Worm (Caenorhabditis elegans) whole organism, late embryonic: Measurements from ENCODE around the gene spp-9.

ENCODE experiments used
- C38D4.7 ChIP-seq: fragments of 200-800 bp; sonication (Bioruptor generic); optimal IDR thresholded peaks from 2 replicates; lab custom pipeline; 2018; ENCODE audit warnings: mild to moderate bottlenecking, missing genetic modification characterization, moderate library complexity, missing compliant biosample characterization
- K02D7.2 ChIP-seq: sonication (generic microtip); optimal IDR thresholded peaks from 2 replicates; lab custom pipeline; 2017; ENCODE audit warnings: mild to moderate bottlenecking, missing genetic modification characterization, missing compliant biosample characterization
- Y22D7AL.16 ChIP-seq: sonication (generic microtip); optimal IDR thresholded peaks from 2 replicates; lab custom pipeline; 2016; ENCODE audit warnings: missing genetic modification characterization, missing compliant biosample characterization
- ahr-1 ChIP-seq: sonication (generic microtip); optimal IDR thresholded peaks from 2 replicates; lab custom pipeline; 2016; ENCODE audit warnings: missing genetic modification characterization, missing compliant biosample characterization
- ceh-14 ChIP-seq: sonication (generic microtip); optimal IDR thresholded peaks from 2 replicates; lab custom pipeline; 2016; ENCODE audit warnings: missing genotype, missing genetic modification characterization, missing compliant biosample characterization
- ceh-18 ChIP-seq: sonication (generic microtip); optimal IDR thresholded peaks from 2 replicates; lab custom pipeline; 2016; ENCODE audit warnings: missing genetic modification characterization, missing compliant biosample characterization
- ceh-19 ChIP-seq: fragments of 200-800 bp; sonication (Bioruptor generic); optimal IDR thresholded peaks from 2 replicates; lab custom pipeline; 2018; ENCODE audit warnings: mild to moderate bottlenecking, missing genetic modification characterization, missing compliant biosample characterization
- ceh-22 ChIP-seq: sonication (generic microtip); optimal IDR thresholded peaks from 2 replicates; lab custom pipeline; 2017; ENCODE audit warnings: missing biosample characterization, missing genetic modification characterization
- ceh-24 ChIP-seq: sonication (generic microtip); optimal IDR thresholded peaks from 2 replicates; lab custom pipeline; 2016; ENCODE audit warnings: mild to moderate bottlenecking, missing genetic modification characterization, missing compliant biosample characterization
- ceh-30 ChIP-seq: fragments of 150-350 bp; optimal IDR thresholded peaks from 2 replicates; lab custom pipeline; 2014; ENCODE audit warnings: missing biosample characterization, missing genetic modification characterization
- ceh-31 ChIP-seq: sonication (generic microtip); optimal IDR thresholded peaks from 2 replicates; lab custom pipeline; 2016; ENCODE audit warnings: missing genetic modification characterization, missing compliant biosample characterization
- ceh-34 ChIP-seq: sonication (generic microtip); optimal IDR thresholded peaks from 2 replicates; lab custom pipeline; 2016; ENCODE audit warnings: mild to moderate bottlenecking, missing genetic modification characterization, missing compliant biosample characterization
- ceh-45 ChIP-seq: fragments of 200-800 bp; sonication (Bioruptor generic); IDR thresholded peaks from 2 replicates; pipeline ENCODE4 v1.3.6; 2022; ENCODE audit warnings: missing genetic modification reagents, missing genetic modification characterization, missing compliant biosample characterization
- ceh-48 ChIP-seq: sonication (generic microtip); optimal IDR thresholded peaks from 2 replicates; lab custom pipeline; 2016; ENCODE audit warnings: missing genetic modification characterization, inconsistent platforms, missing compliant biosample characterization
- dve-1 ChIP-seq: sonication (generic microtip); optimal IDR thresholded peaks from 2 replicates; lab custom pipeline; 2017; ENCODE audit warnings: antibody characterized with exemption, mild to moderate bottlenecking, missing genetic modification characterization, missing compliant biosample characterization
- ets-4 ChIP-seq: sonication (generic microtip); optimal IDR thresholded peaks from 2 replicates; lab custom pipeline; 2016; ENCODE audit warnings: missing genetic modification characterization, missing compliant biosample characterization
- eyg-1 ChIP-seq: sonication (generic microtip); optimal IDR thresholded peaks from 2 replicates; lab custom pipeline; 2016; ENCODE audit warnings: missing genotype, missing genetic modification characterization, missing compliant biosample characterization
- fax-1 ChIP-seq: sonication (generic microtip); optimal IDR thresholded peaks from 2 replicates; lab custom pipeline; 2016; ENCODE audit warnings: missing genotype, missing genetic modification characterization, missing compliant biosample characterization
- fkh-10 ChIP-seq: fragments of 150-350 bp; optimal IDR thresholded peaks from 2 replicates; lab custom pipeline; 2014; ENCODE audit warnings: missing biosample characterization, missing genetic modification reagents, missing genetic modification characterization
- fkh-6 ChIP-seq: sonication (generic microtip); optimal IDR thresholded peaks from 2 replicates; lab custom pipeline; 2016; ENCODE audit warnings: missing genetic modification characterization, missing compliant biosample characterization
- gmeb-2 ChIP-seq: sonication (generic microtip); optimal IDR thresholded peaks from 2 replicates; lab custom pipeline; 2016; ENCODE audit warnings: missing genetic modification characterization, inconsistent platforms, missing compliant biosample characterization
- hlh-13 ChIP-seq: fragments of 200-800 bp; sonication (Bioruptor generic); optimal IDR thresholded peaks from 2 replicates; lab custom pipeline; 2018; ENCODE audit warnings: mild to moderate bottlenecking, missing genetic modification characterization, missing compliant biosample characterization
- hlh-6 ChIP-seq: sonication (generic microtip); optimal IDR thresholded peaks from 2 replicates; lab custom pipeline; 2016; ENCODE audit warnings: missing genotype, missing genetic modification characterization, missing compliant biosample characterization
- lin-11 ChIP-seq: fragments of 200-800 bp; sonication (Bioruptor generic); optimal IDR thresholded peaks from 2 replicates; lab custom pipeline; 2018; ENCODE audit warnings: mild to moderate bottlenecking, missing genetic modification characterization, missing compliant biosample characterization
- madf-2 ChIP-seq: sonication (generic microtip); optimal IDR thresholded peaks from 2 replicates; lab custom pipeline; 2017; ENCODE audit warnings: missing genetic modification characterization, missing compliant biosample characterization
- mec-3 ChIP-seq: sonication (generic microtip); optimal IDR thresholded peaks from 2 replicates; lab custom pipeline; 2016; ENCODE audit warnings: borderline replicate concordance, missing genetic modification characterization, missing compliant biosample characterization
- nfya-1 ChIP-seq: sonication (generic microtip); optimal IDR thresholded peaks from 2 replicates; lab custom pipeline; 2017; ENCODE audit warnings: missing genetic modification characterization, mild to moderate bottlenecking, missing compliant biosample characterization, antibody characterized with exemption, moderate library complexity
- npax-4 ChIP-seq: sonication (generic microtip); optimal IDR thresholded peaks from 2 replicates; lab custom pipeline; 2016; ENCODE audit warnings: missing genetic modification characterization, missing compliant biosample characterization
- odd-2 ChIP-seq: sonication (generic microtip); optimal IDR thresholded peaks from 2 replicates; lab custom pipeline; 2017; ENCODE audit warnings: antibody characterized with exemption, mild to moderate bottlenecking, missing genetic modification characterization, missing compliant biosample characterization
- pag-3 ChIP-seq: sonication (generic microtip); optimal IDR thresholded peaks from 2 replicates; lab custom pipeline; 2016; ENCODE audit warnings: missing compliant biosample characterization, missing genetic modification characterization, borderline replicate concordance
- pha-2 ChIP-seq: sonication (generic microtip); optimal IDR thresholded peaks from 2 replicates; lab custom pipeline; 2017; ENCODE audit warnings: mild to moderate bottlenecking, missing genetic modification characterization, missing compliant biosample characterization
- pha-4 ChIP-seq: fragments of 150-350 bp; optimal IDR thresholded peaks from 2 replicates; lab custom pipeline; 2018; ENCODE audit warnings: missing biosample characterization, missing genetic modification reagents, missing genetic modification characterization
- pros-1 ChIP-seq: fragments of 150-350 bp; optimal IDR thresholded peaks from 2 replicates; lab custom pipeline; 2014; ENCODE audit warnings: missing biosample characterization, missing genetic modification reagents, missing genetic modification characterization
- ref-2 ChIP-seq: sonication (generic microtip); optimal IDR thresholded peaks from 2 replicates; lab custom pipeline; 2016; ENCODE audit warnings: missing genetic modification characterization, missing compliant biosample characterization
- syd-9 ChIP-seq: sonication (generic microtip); optimal IDR thresholded peaks from 2 replicates; lab custom pipeline; 2016; ENCODE audit warnings: mild to moderate bottlenecking, missing genetic modification characterization, moderate library complexity, missing compliant biosample characterization
- tbx-2 ChIP-seq: sonication (generic microtip); optimal IDR thresholded peaks from 2 replicates; lab custom pipeline; 2016; ENCODE audit warnings: missing genetic modification characterization, missing compliant biosample characterization
- tbx-7 ChIP-seq: sonication (generic microtip); optimal IDR thresholded peaks from 2 replicates; lab custom pipeline; 2016; ENCODE audit warnings: missing genotype, missing genetic modification characterization, missing compliant biosample characterization
- ttx-3 ChIP-seq: sonication (generic microtip); optimal IDR thresholded peaks from 2 replicates; lab custom pipeline; 2016; ENCODE audit warnings: missing genetic modification reagents, missing genetic modification characterization, missing compliant biosample characterization
- unc-42 ChIP-seq: sonication (generic microtip); optimal IDR thresholded peaks from 2 replicates; lab custom pipeline; 2016; ENCODE audit warnings: missing genotype, missing genetic modification characterization, missing compliant biosample characterization
- unc-55 ChIP-seq: sonication (generic microtip); optimal IDR thresholded peaks from 2 replicates; lab custom pipeline; 2017; ENCODE audit warnings: missing biosample characterization, missing genetic modification reagents, missing genetic modification characterization
- unc-86 ChIP-seq: sonication (generic microtip); optimal IDR thresholded peaks from 2 replicates; lab custom pipeline; 2016; ENCODE audit warnings: missing genetic modification characterization, missing compliant biosample characterization

The spp-9 gene

DNA sequence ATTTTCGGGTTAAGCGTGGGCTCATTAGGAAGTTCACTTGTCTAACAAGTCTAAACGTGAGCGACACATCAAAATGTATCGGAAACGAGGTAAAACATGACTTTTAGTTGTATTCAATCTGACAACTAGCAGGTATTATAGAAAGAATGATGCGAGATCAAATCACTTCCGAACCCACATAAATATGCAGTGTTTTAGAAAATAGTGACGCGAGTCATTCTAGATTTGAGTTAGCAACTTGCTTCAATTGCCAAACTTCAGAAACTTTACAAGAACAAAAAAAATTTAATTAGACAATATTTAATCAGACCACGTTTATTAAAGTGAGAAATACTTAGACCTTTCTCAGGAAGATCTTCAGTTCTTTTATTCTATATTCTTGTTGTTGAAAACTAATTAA lies 30.9 kb upstream of the spp-9 start:
- TF ChIP-seq odd-2 (tag; lab: Kevin White, UChicago), result no peak
- TF ChIP-seq ahr-1 (tag; lab: Kevin White, UChicago), result no peak
- TF ChIP-seq madf-2 (tag; lab: Kevin White, UChicago), result no peak
- TF ChIP-seq syd-9 (tag; lab: Kevin White, UChicago), result no peak
- no peak for TF ChIP-seq ceh-22
- TF ChIP-seq ceh-30 (tag; lab: Kevin White, UChicago), result no peak
- no peak for TF ChIP-seq lin-11 (tag; lab: Kevin White, UChicago)
- no peak for TF ChIP-seq ceh-45 (GFP tag; lab: Robert Waterston, UW)
- no peak for TF ChIP-seq fax-1 (tag; lab: Kevin White, UChicago)
- no peak for TF ChIP-seq tbx-7 (tag; lab: Kevin White, UChicago)
- TF ChIP-seq C38D4.7 (GFP tag; lab: Kevin White, UChicago), result no peak
- no peak for TF ChIP-seq tbx-2
- TF ChIP-seq Y22D7AL.16, result no peak
- TF ChIP-seq ref-2, result no peak
- TF ChIP-seq unc-55, result no peak
- TF ChIP-seq pha-2 (tag; lab: Kevin White, UChicago), result no peak
- no peak for TF ChIP-seq fkh-6

DNA sequence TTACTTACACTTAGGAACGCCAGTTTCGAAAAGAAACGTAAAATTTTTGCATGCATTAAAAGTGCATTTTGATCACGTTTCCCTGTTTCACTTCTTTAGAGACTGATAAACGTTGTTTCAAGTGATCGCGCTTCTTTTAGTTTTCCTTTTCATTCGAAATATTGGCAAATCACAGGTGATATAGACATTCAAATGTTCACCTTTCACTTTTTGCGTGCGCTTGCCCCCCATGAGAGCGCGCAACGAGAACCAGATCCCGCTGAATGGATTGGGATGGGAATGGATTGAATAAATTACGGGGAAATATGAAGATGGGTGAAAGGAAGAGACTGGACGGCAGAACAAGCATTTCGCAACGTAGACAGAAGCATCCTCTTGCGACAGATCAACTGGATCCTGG lies 26.0 kb upstream of the spp-9 start:
- no peak for TF ChIP-seq fkh-10 (GFP tag; lab: Kevin White, UChicago)
- no peak for TF ChIP-seq ttx-3 (tag; lab: Kevin White, UChicago)
- no peak for TF ChIP-seq ceh-19 (GFP tag; lab: Kevin White, UChicago)
- no peak for TF ChIP-seq fkh-6
- no peak for TF ChIP-seq ceh-34
- no peak for TF ChIP-seq ceh-18 (tag; lab: Kevin White, UChicago)
- TF ChIP-seq mec-3 (tag; lab: Kevin White, UChicago), result no peak
- TF ChIP-seq unc-42 (tag; lab: Kevin White, UChicago), result no peak
- no peak for TF ChIP-seq ceh-22
- TF ChIP-seq ets-4 (tag; lab: Kevin White, UChicago), result no peak
- TF ChIP-seq tbx-7 (tag; lab: Kevin White, UChicago), result no peak
- no peak for TF ChIP-seq gmeb-2 (tag; lab: Kevin White, UChicago)
- TF ChIP-seq unc-86 (tag; lab: Kevin White, UChicago), result no peak
- TF ChIP-seq eyg-1 (tag; lab: Kevin White, UChicago), result no peak
- no peak for TF ChIP-seq ceh-24 (tag; lab: Kevin White, UChicago)
- TF ChIP-seq C38D4.7 (GFP tag; lab: Kevin White, UChicago), result no peak

DNA sequence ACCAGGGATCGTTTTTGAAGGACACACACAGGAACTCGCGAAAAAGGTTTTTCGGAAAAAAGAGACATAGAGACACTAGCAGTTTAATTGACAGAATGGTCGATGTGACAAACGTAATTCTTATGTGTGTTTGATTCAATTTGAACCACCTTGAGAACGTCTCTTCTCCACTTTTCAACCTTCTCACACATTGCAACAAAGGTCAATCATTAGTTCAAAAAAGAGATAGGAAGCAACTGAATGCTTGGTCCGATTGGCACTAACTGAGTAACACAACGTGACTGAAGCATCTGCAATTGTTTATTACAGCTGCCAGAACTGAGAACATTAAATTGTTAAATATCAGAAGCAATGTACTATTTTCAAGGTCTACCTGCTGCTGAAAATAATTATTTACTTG lies 25.5 kb upstream of the spp-9 start:
- TF ChIP-seq ceh-14 (no peak), ceh-18 (tag; lab: Kevin White, UChicago) (no peak), pag-3 (no peak), K02D7.2 (tag; lab: Kevin White, UChicago) (no peak), hlh-6 (tag; lab: Kevin White, UChicago) (no peak), ceh-31 (tag; lab: Kevin White, UChicago) (no peak), nfya-1 (tag; lab: Kevin White, UChicago) (no peak), hlh-13 (no peak), dve-1 (tag; lab: Kevin White, UChicago) (no peak), pha-4 (tag; lab: Kevin White, UChicago) (no peak), npax-4 (tag; lab: Kevin White, UChicago) (no peak), gmeb-2 (tag; lab: Kevin White, UChicago) (no peak), pros-1 (tag; lab: Kevin White, UChicago) (no peak), ceh-48 (tag; lab: Kevin White, UChicago) (no peak)
- TF ChIP-seq, all 69 proteins: peak for 0
